Worm (Caenorhabditis elegans): ENCODE results near the gene gst-40.
"Not testable (repeated sequence)": the region's sequence is repeated elsewhere in the genome, so short reads cannot be mapped to it uniquely, and the experiment has no call there.

gst-40 gene

ce11 chrIV:769931-770544 lies 9.7 kb downstream of the gst-40 start:
- peak; percentile 86 for TF ChIP-seq lin-38 (GFP tag; IDR thresholded peaks at IDR 0.05)

ce11 chrIV:771061-771460 lies 10.8 kb downstream of the gst-40 start, which contains the start of gene F56B3.9:
Gene F56B3.9 (plus strand): TSS chrIV:771361.
- not testable (repeated sequence) for TF ChIP-seq ZK546.5, zfp-2, nhr-10 (tag; optimal IDR thresholded peaks at IDR 0.05)

ce11 chrIV:772931-773330 lies 12.6 kb downstream of the gst-40 start, which contains the start of gene mrpl-2:
Gene mrpl-2 (plus strand): TSS chrIV:773237.
- TF ChIP-seq F26F4.8 (GFP tag; conservative IDR thresholded peaks at IDR 0.05), result no peak
- TF ChIP-seq dpl-1 (GFP tag; optimal IDR thresholded peaks at IDR 0.05), result peak; percentile 76
- peak; percentile 33 for TF ChIP-seq mes-2 (tag; optimal IDR thresholded peaks at IDR 0.05; ENCODE audit: poor library complexity, severe bottlenecking)
- peak; percentile 90 for TF ChIP-seq lin-38 (GFP tag; IDR thresholded peaks at IDR 0.05)

- TF ChIP-seq Y5F2A.4 (GFP tag; optimal IDR thresholded peaks at IDR 0.05), result no peak
- no peak for TF ChIP-seq nhr-10 (tag; optimal IDR thresholded peaks at IDR 0.05)
- TF ChIP-seq zag-1 (tag; optimal IDR thresholded peaks at IDR 0.05), result no peak
- no peak for TF ChIP-seq tra-1 (GFP tag; IDR thresholded peaks at IDR 0.05)
- TF ChIP-seq zip-2 (tag; optimal IDR thresholded peaks at IDR 0.05), result no peak
- TF ChIP-seq arid-1 (GFP tag; conservative IDR thresholded peaks at IDR 0.05), result no peak
- TF ChIP-seq mes-2 (tag; optimal IDR thresholded peaks at IDR 0.05; ENCODE audit: poor library complexity, severe bottlenecking), result no peak
- TF ChIP-seq ztf-7 (tag; optimal IDR thresholded peaks at IDR 0.05), result no peak
- no peak for TF ChIP-seq lin-1 (GFP tag; IDR thresholded peaks at IDR 0.05)
- TF ChIP-seq skn-1 (tag; optimal IDR thresholded peaks at IDR 0.05), result no peak
Observed at ce11 chrIV:773580-773979, 13.3 kb downstream of the gst-40 start.

ce11 chrIV:778484-778883 lies 18.2 kb downstream of the gst-40 start, which contains the start of gene ugt-52:
Gene ugt-52 (plus strand): TSS chrIV:778784.
- TF ChIP-seq daf-16 (GFP tag; optimal IDR thresholded peaks at IDR 0.05), result no peak
- peak; percentile 41 for TF ChIP-seq daf-16 (tag; optimal IDR thresholded peaks at IDR 0.05)
- peak; percentile 12 for TF ChIP-seq nhr-28 (tag; optimal IDR thresholded peaks at IDR 0.05)
- no peak for TF ChIP-seq zip-11 (GFP tag; IDR thresholded peaks at IDR 0.05)
- TF ChIP-seq php-3 (GFP tag; IDR thresholded peaks at IDR 0.05), result no peak
- no peak for TF ChIP-seq daf-12 (tag; optimal IDR thresholded peaks at IDR 0.05)

ce11 chrIV:782393-782792 lies 22.1 kb downstream of the gst-40 start:
- TF ChIP-seq daf-16 (GFP tag; optimal IDR thresholded peaks at IDR 0.05), result no peak
- peak; percentile 81 for TF ChIP-seq daf-16 (tag; optimal IDR thresholded peaks at IDR 0.05)
- TF ChIP-seq dmd-6 (GFP tag; IDR thresholded peaks at IDR 0.05), result peak; percentile 39; the same call in 1 of the 2 replicates
- no peak for TF ChIP-seq nhr-42 (GFP tag; IDR thresholded peaks at IDR 0.05)

ce11 chrIV:787755-788154 lies 27.5 kb downstream of the gst-40 start, which contains the start of gene F56B3.6:
Gene F56B3.6 (plus strand): TSS chrIV:788055.
- no peak for TF ChIP-seq sdz-12 (GFP tag; optimal IDR thresholded peaks at IDR 0.05)
- no peak for TF ChIP-seq cey-2 (tag; optimal IDR thresholded peaks at IDR 0.05; ENCODE audit: borderline replicate concordance, insufficient read depth)

- no peak for TF ChIP-seq ctbp-1 (GFP tag; IDR thresholded peaks at IDR 0.05)
- TF ChIP-seq ceh-28 (tag; optimal IDR thresholded peaks at IDR 0.05), result peak; percentile 17
- no peak for TF ChIP-seq nhr-76 (tag; optimal IDR thresholded peaks at IDR 0.05)
- no peak for TF ChIP-seq php-3 (GFP tag; IDR thresholded peaks at IDR 0.05)
- TF ChIP-seq mep-1 (tag; optimal IDR thresholded peaks at IDR 0.05), result no peak
- TF ChIP-seq aha-1 (tag), result peak; percentile 42
- TF ChIP-seq R02D3.7 (tag; optimal IDR thresholded peaks at IDR 0.05), result no peak
- TF ChIP-seq nhr-237 (tag; optimal IDR thresholded peaks at IDR 0.05), result no peak
- no peak for TF ChIP-seq unc-130 (GFP tag; optimal IDR thresholded peaks at IDR 0.05)
- TF ChIP-seq dpl-1 (GFP tag; optimal IDR thresholded peaks at IDR 0.05), result no peak
- no peak for TF ChIP-seq hif-1 (tag; optimal IDR thresholded peaks at IDR 0.05)
- TF ChIP-seq ama-1 (optimal IDR thresholded peaks at IDR 0.05), result peak; percentile 20
- peak; percentile 41; the same call in 1 of the 2 replicates for TF ChIP-seq Y48G9A.11 (GFP tag; IDR thresholded peaks at IDR 0.05)
- TF ChIP-seq mxl-3 (GFP tag; optimal IDR thresholded peaks at IDR 0.05), result no peak
- no peak for TF ChIP-seq sdz-12 (GFP tag; optimal IDR thresholded peaks at IDR 0.05)
- TF ChIP-seq lin-38 (GFP tag; IDR thresholded peaks at IDR 0.05), result peak; percentile 57
Observed at ce11 chrIV:794275-794674, 34.0 kb downstream of the gst-40 start, which contains the start of gene F56B3.4. Gene F56B3.4 (minus strand): TSS chrIV:794275.

Data from whole organism, L4 larva.